In the genomic region with DNA sequence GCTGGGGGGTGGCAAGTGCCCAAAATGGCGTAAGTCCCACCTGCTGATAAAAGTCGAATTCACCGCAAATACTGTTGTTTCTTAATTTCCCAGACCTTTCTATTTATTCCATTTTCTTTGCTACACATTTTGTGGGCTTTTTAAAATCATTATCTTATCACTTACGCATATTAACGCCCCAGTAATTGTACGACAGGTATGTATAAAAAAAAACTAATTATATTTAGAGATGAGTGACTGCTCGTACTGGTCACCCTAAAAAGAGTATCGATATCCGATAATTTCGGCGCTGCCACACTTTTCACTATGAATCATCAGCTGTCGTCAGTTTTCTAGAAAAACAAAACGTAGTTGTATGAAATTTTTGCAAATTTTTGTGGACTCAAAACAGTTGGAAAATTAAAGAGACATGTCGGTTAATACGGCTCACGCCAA, we compare ENCODE assay signal across 1 fruit fly cellular context.
TF ChIP-seq lines count a peak whose summit lies in the region.

A gene (minus strand): TSS at position 251 of the 435 bp plus-strand sequence.
A gene (plus strand): TSS at position 299 of the 435 bp plus-strand sequence.

TF ChIP-seq in whole organism, embryonic, 481 proteins besides CTCF, POLR2A, EP300 and RAD21 (continued from another document):
- peak; percentile 9 for TF ChIP-seq dm (GFP tag; optimal IDR thresholded peaks at IDR 0.05; lab: Kevin White, UChicago)
- TF ChIP-seq CG10654 (GFP tag; optimal IDR thresholded peaks at IDR 0.05; lab: Kevin White, UChicago), result no peak
- no peak for TF ChIP-seq CG11085 (GFP tag; IDR thresholded peaks at IDR 0.05; lab: Robert Waterston, UW)
- peak; percentile 25 for TF ChIP-seq CG34376 (GFP tag; optimal IDR thresholded peaks at IDR 0.05; lab: Kevin White, UChicago)
- TF ChIP-seq CG11456 (GFP tag; IDR thresholded peaks at IDR 0.05; lab: Robert Waterston, UW), result no peak
- TF ChIP-seq MTF-1 (GFP tag; optimal IDR thresholded peaks at IDR 0.05; lab: Kevin White, UChicago; ENCODE audit: borderline replicate concordance), result no peak
- no peak for TF ChIP-seq CG10565 (GFP tag; optimal IDR thresholded peaks at IDR 0.05; lab: Kevin White, UChicago)
- TF ChIP-seq emc (GFP tag; optimal IDR thresholded peaks at IDR 0.05; lab: Kevin White, UChicago), result no peak
- no peak for TF ChIP-seq z (GFP tag; IDR thresholded peaks at IDR 0.05; lab: Robert Waterston, UW)
- no peak for TF ChIP-seq croc (GFP tag; conservative IDR thresholded peaks at IDR 0.05; lab: Robert Waterston, UW)
- TF ChIP-seq inv (GFP tag; IDR thresholded peaks at IDR 0.05; lab: Robert Waterston, UW; ENCODE audit: partially characterized antibody), result peak; percentile 50; the same call in 1 of the 2 replicates
- TF ChIP-seq Optix (GFP tag; IDR thresholded peaks at IDR 0.05; lab: Robert Waterston, UW), result no peak
- TF ChIP-seq tgo (GFP tag; IDR thresholded peaks at IDR 0.05; lab: Robert Waterston, UW), result no peak
- peak; percentile 77 for TF ChIP-seq CG2116 (GFP tag; optimal IDR thresholded peaks at IDR 0.05; lab: Kevin White, UChicago)
- no peak for TF ChIP-seq insv (GFP tag; optimal IDR thresholded peaks at IDR 0.05; lab: Kevin White, UChicago)
- no peak for TF ChIP-seq CG12219 (GFP tag; optimal IDR thresholded peaks at IDR 0.05; lab: Kevin White, UChicago)
- TF ChIP-seq wdn (GFP tag; IDR thresholded peaks at IDR 0.05; lab: Robert Waterston, UW), result no peak
- no peak for TF ChIP-seq jigr1 (GFP tag; IDR thresholded peaks at IDR 0.05; lab: Robert Waterston, UW)
- TF ChIP-seq Nf-YA (GFP tag; IDR thresholded peaks at IDR 0.05; lab: Robert Waterston, UW), result no peak
- peak; percentile 71 for TF ChIP-seq pzg (GFP tag; optimal IDR thresholded peaks at IDR 0.05; lab: Kevin White, UChicago)
- no peak for TF ChIP-seq wor (GFP tag; IDR thresholded peaks at IDR 0.05; lab: Robert Waterston, UW)
- TF ChIP-seq bbx (GFP tag; IDR thresholded peaks at IDR 0.05; lab: Robert Waterston, UW; ENCODE audit: partially characterized antibody), result peak; percentile 59
- no peak for TF ChIP-seq ssp (GFP tag; IDR thresholded peaks at IDR 0.05; lab: Robert Waterston, UW)
- no peak for TF ChIP-seq CG4360 (GFP tag; IDR thresholded peaks at IDR 0.05; lab: Robert Waterston, UW)
- no peak for TF ChIP-seq GATAe (GFP tag; conservative IDR thresholded peaks at IDR 0.05; lab: Robert Waterston, UW)
- TF ChIP-seq HLHmδ (GFP tag; optimal IDR thresholded peaks at IDR 0.05; lab: Kevin White, UChicago), result no peak
- TF ChIP-seq Dll (GFP tag; IDR thresholded peaks at IDR 0.05; lab: Robert Waterston, UW; ENCODE audit: partially characterized antibody), result peak; percentile 65; the same call in 1 of the 4 replicates
